Worm (Caenorhabditis elegans) whole organism, midembryonic: ENCODE measurements around the gene hex-3.

Experiments
- T22C8.4 ChIP-seq: fragments of 200-800 bp; sonication (Bioruptor generic); IDR thresholded peaks from 2 replicates; pipeline ENCODE4 v1.3.6; 2022; ENCODE audit warnings: missing genetic modification characterization, missing compliant biosample characterization
- cog-1 ChIP-seq: sonication (generic microtip); optimal IDR thresholded peaks from 2 replicates; lab custom pipeline; 2016; ENCODE audit warnings: missing genetic modification characterization, missing compliant biosample characterization
- flt-1 ChIP-seq: fragments of 200-800 bp; sonication (Bioruptor generic); IDR thresholded peaks from 2 replicates; pipeline ENCODE4 v1.3.6; 2022; ENCODE audit warnings: missing genetic modification characterization, missing compliant biosample characterization
- klf-2 ChIP-seq: fragments of 200-800 bp; sonication (Bioruptor generic); conservative IDR thresholded peaks from 2 replicates; pipeline ENCODE4 v1.3.6; 2022; ENCODE audit warnings: missing genetic modification reagents, missing genetic modification characterization, missing compliant biosample characterization
- ref-1 ChIP-seq: fragments of 200-800 bp; sonication (Bioruptor generic); conservative IDR thresholded peaks from 2 replicates; pipeline ENCODE4 v1.3.6; 2022; ENCODE audit warnings: missing genetic modification reagents, missing genetic modification characterization, missing compliant biosample characterization
- tab-1 ChIP-seq: fragments of 200-800 bp; sonication (Bioruptor generic); IDR thresholded peaks from 2 replicates; pipeline ENCODE4 v1.3.6; 2022; ENCODE audit warnings: missing genetic modification characterization, missing compliant biosample characterization
- ztf-29 ChIP-seq: fragments of 200-800 bp; sonication (Bioruptor generic); IDR thresholded peaks from 2 replicates; pipeline ENCODE4 v1.3.6; 2022; ENCODE audit warnings: missing genetic modification reagents, missing genetic modification characterization, missing compliant biosample characterization

- TF ChIP-seq cog-1 (no peak), klf-2 (GFP tag; lab: Robert Waterston, UW) (no peak), T22C8.4 (no peak), ztf-29 (GFP tag; lab: Robert Waterston, UW) (no peak), tab-1 (no peak), ref-1 (GFP tag; lab: Robert Waterston, UW) (no peak), flt-1 (GFP tag; lab: Robert Waterston, UW) (no peak)
Observed at ce11 chrIII:10880083-10880482, 31.1 kb downstream of the hex-3 start, which contains the start of gene C44B9.3.
